Fruit fly (Drosophila melanogaster) whole organism, embryonic: ENCODE measurements around the gene CG44088.
A peak's percentile ranks its signal among the peaks of the same experiment; 100 is the strongest.

ENCODE experiments used
- Aef1 ChIP-seq: fragments of 200-800 bp; sonication (Bioruptor generic); IDR thresholded peaks from 3 replicates; pipeline ENCODE4 v1.3.6; 2022; ENCODE audit warnings: missing biosample characterization, missing genetic modification characterization
- Bgb ChIP-seq: fragments of 200-800 bp; sonication (Bioruptor generic); IDR thresholded peaks from 2 replicates; pipeline ENCODE4 v1.3.6; 2022; ENCODE audit warnings: missing biosample characterization, missing genetic modification characterization; ENCODE audit not compliant: partially characterized antibody
- CG10431 ChIP-seq: fragments of 200-800 bp; sonication (Bioruptor generic); optimal IDR thresholded peaks from 3 replicates; lab custom pipeline; 2018; ENCODE audit warnings: missing biosample characterization, mild to moderate bottlenecking, missing genetic modification characterization
- CG10543 ChIP-seq: fragments of 200-800 bp; sonication (Bioruptor generic); optimal IDR thresholded peaks from 3 replicates; lab custom pipeline; 2017; ENCODE audit warnings: missing biosample characterization, mild to moderate bottlenecking, missing genetic modification characterization, moderate library complexity
- CG12104 ChIP-seq: fragments of 200-800 bp; sonication (Bioruptor generic); optimal IDR thresholded peaks from 3 replicates; lab custom pipeline; 2016; ENCODE audit warnings: missing biosample characterization, missing genetic modification characterization
- CG12219 ChIP-seq: fragments of 200-800 bp; sonication (Bioruptor generic); optimal IDR thresholded peaks from 3 replicates; lab custom pipeline; 2018; ENCODE audit warnings: missing biosample characterization, mild to moderate bottlenecking, missing genetic modification characterization
- CG12942 ChIP-seq: fragments of 200-800 bp; sonication (Bioruptor generic); optimal IDR thresholded peaks from 3 replicates; lab custom pipeline; 2016; ENCODE audit warnings: missing biosample characterization, missing genetic modification characterization
- CG13123 ChIP-seq: fragments of 200-800 bp; sonication (Bioruptor generic); optimal IDR thresholded peaks from 2 replicates; lab custom pipeline; 2016; ENCODE audit warnings: missing biosample characterization, missing genetic modification characterization
- CG13894 ChIP-seq: fragments of 200-800 bp; sonication (Bioruptor generic); optimal IDR thresholded peaks from 3 replicates; lab custom pipeline; 2018; ENCODE audit warnings: missing biosample characterization, mild to moderate bottlenecking, missing genetic modification characterization, moderate library complexity
- CG14965 ChIP-seq: fragments of 200-800 bp; sonication (Bioruptor generic); optimal IDR thresholded peaks from 2 replicates; lab custom pipeline; 2016; ENCODE audit warnings: missing biosample characterization, missing genetic modification characterization, borderline replicate concordance
- CG15269 ChIP-seq: fragments of 200-800 bp; sonication (Bioruptor generic); optimal IDR thresholded peaks from 2 replicates; lab custom pipeline; 2018; ENCODE audit warnings: missing biosample characterization, mild to moderate bottlenecking, missing genetic modification characterization, moderate library complexity
- CG16813 ChIP-seq: fragments of 200-800 bp; sonication (Bioruptor generic); IDR thresholded peaks from 3 replicates; pipeline ENCODE4 v1.3.6; 2022; ENCODE audit warnings: missing biosample characterization, missing genetic modification characterization; ENCODE audit not compliant: partially characterized antibody
- CG2129 ChIP-seq: fragments of 200-800 bp; sonication (Bioruptor generic); IDR thresholded peaks from 2 replicates; pipeline ENCODE4 v1.3.6; 2022; ENCODE audit warnings: missing biosample characterization, missing genetic modification characterization; ENCODE audit not compliant: partially characterized antibody
- CG2889 ChIP-seq: fragments of 200-800 bp; sonication (Bioruptor generic); IDR thresholded peaks from 3 replicates; pipeline ENCODE4 v1.3.6; 2022; ENCODE audit warnings: missing biosample characterization, missing genetic modification characterization
- CG31224 ChIP-seq: fragments of 200-800 bp; sonication (Bioruptor generic); IDR thresholded peaks from 2 replicates; pipeline ENCODE4 v1.3.6; 2022; ENCODE audit warnings: missing biosample characterization, missing genetic modification characterization
- CG32767 ChIP-seq: fragments of 200-800 bp; sonication (Bioruptor generic); IDR thresholded peaks from 2 replicates; pipeline ENCODE4 v1.3.6; 2022; ENCODE audit warnings: missing biosample characterization, missing genetic modification characterization
- CG7556 ChIP-seq: fragments of 200-800 bp; sonication (Bioruptor generic); optimal IDR thresholded peaks from 2 replicates; lab custom pipeline; 2017; ENCODE audit warnings: missing biosample characterization, mild to moderate bottlenecking, missing genetic modification characterization
- CG8388 ChIP-seq: fragments of 200-800 bp; sonication (Bioruptor generic); optimal IDR thresholded peaks from 2 replicates; lab custom pipeline; 2019; ENCODE audit warnings: missing biosample characterization, mild to moderate bottlenecking, missing genetic modification characterization, moderate library complexity
- CG8478 ChIP-seq: fragments of >200 bp; optimal IDR thresholded peaks from 2 replicates; lab custom pipeline; 2018
- CG8924 ChIP-seq: fragments of 200-800 bp; optimal IDR thresholded peaks from 3 replicates; lab custom pipeline; 2019; ENCODE audit warnings: missing biosample characterization, mild to moderate bottlenecking, missing genetic modification characterization, moderate library complexity
- Dfd ChIP-seq, 2 experiments: fragments of >200 bp; optimal IDR thresholded peaks; 2 replicates each; lab custom pipeline; 2017; ENCODE audit warnings: missing biosample characterization in 2 of 2, missing genetic modification characterization in 2 of 2
- H15 ChIP-seq: fragments of 200-800 bp; sonication (Bioruptor generic); IDR thresholded peaks from 3 replicates; pipeline ENCODE4 v1.3.6; 2022; ENCODE audit warnings: missing biosample characterization, missing genetic modification characterization
- HLH4C ChIP-seq: fragments of 200-800 bp; sonication (Bioruptor generic); IDR thresholded peaks from 3 replicates; pipeline ENCODE4 v1.3.6; 2022; ENCODE audit warnings: missing biosample characterization, missing genetic modification characterization; ENCODE audit not compliant: partially characterized antibody
- Hmr ChIP-seq: fragments of 200-800 bp; sonication (Bioruptor generic); optimal IDR thresholded peaks from 3 replicates; lab custom pipeline; 2017; ENCODE audit warnings: mild to moderate bottlenecking, missing biosample characterization, missing genetic modification reagents, missing genetic modification characterization
- Kr ChIP-seq: fragments of 200-800 bp; sonication (Bioruptor generic); optimal IDR thresholded peaks from 2 replicates; lab custom pipeline; 2017; ENCODE audit warnings: missing biosample characterization, mild to moderate bottlenecking, missing genetic modification characterization
- Lim3 ChIP-seq: fragments of 200-800 bp; sonication (Bioruptor generic); IDR thresholded peaks from 2 replicates; pipeline ENCODE4 v1.3.6; 2022; ENCODE audit warnings: missing biosample characterization, missing genetic modification characterization
- Mad ChIP-seq: fragments of 200-800 bp; sonication (Bioruptor generic); optimal IDR thresholded peaks from 2 replicates; lab custom pipeline; 2016; ENCODE audit warnings: missing biosample characterization, missing genetic modification characterization
- Med ChIP-seq: fragments of 200-800 bp; sonication (Bioruptor generic); peaks from one replicate; lab custom pipeline; 2016; ENCODE audit warnings: missing biosample characterization, missing genetic modification characterization, mild to moderate bottlenecking, inconsistent platforms, moderate library complexity
- Vsx1 ChIP-seq: fragments of 200-800 bp; sonication (Bioruptor generic); optimal IDR thresholded peaks from 2 replicates; lab custom pipeline; 2017; ENCODE audit warnings: missing biosample characterization, mild to moderate bottlenecking, missing genetic modification characterization, missing genetic modification reagents
- br ChIP-seq: fragments of >200 bp; optimal IDR thresholded peaks from 2 replicates; lab custom pipeline; 2017
- cad ChIP-seq: fragments of >200 bp; optimal IDR thresholded peaks from 2 replicates; lab custom pipeline; 2017; ENCODE audit warnings: missing biosample characterization, missing genetic modification characterization
- ci ChIP-seq: fragments of 200-800 bp; sonication (Bioruptor generic); IDR thresholded peaks from 3 replicates; pipeline ENCODE4 v1.3.6; 2022; ENCODE audit warnings: missing biosample characterization, missing genetic modification characterization
- dan ChIP-seq: fragments of 200-800 bp; sonication (Bioruptor generic); IDR thresholded peaks from 2 replicates; pipeline ENCODE4 v1.3.6; 2022; ENCODE audit warnings: missing biosample characterization, missing genetic modification characterization
- gce ChIP-seq: fragments of 200-800 bp; sonication (Bioruptor generic); IDR thresholded peaks from 3 replicates; pipeline ENCODE4 v1.3.6; 2022; ENCODE audit warnings: missing biosample characterization, missing genetic modification characterization
- hkb ChIP-seq, 2 experiments: fragments of 200-800 bp in 1 of 2; fragments of >200 bp in 1 of 2; sonication (Bioruptor generic) in 1 of 2; IDR thresholded peaks in 1 of 2; optimal IDR thresholded peaks in 1 of 2; 2 replicates each; pipeline versions ENCODE4 v1.3.6 to Lab custom; 2017 to 2022; ENCODE audit warnings: missing biosample characterization in 1 of 2, missing genetic modification characterization in 1 of 2
- kni ChIP-seq: fragments of 200-800 bp; sonication (Bioruptor generic); optimal IDR thresholded peaks from 3 replicates; lab custom pipeline; 2017; ENCODE audit warnings: mild to moderate bottlenecking, missing biosample characterization, missing genetic modification reagents, missing genetic modification characterization
- onecut ChIP-seq: fragments of 200-800 bp; sonication (Bioruptor generic); IDR thresholded peaks from 2 replicates; pipeline ENCODE4 v1.3.6; 2022; ENCODE audit warnings: missing biosample characterization, missing genetic modification characterization
- pan ChIP-seq, 4 experiments: fragments of >200 bp in 3 of 4; fragments of 200-800 bp in 1 of 4; sonication (Bioruptor generic) in 1 of 4; optimal IDR thresholded peaks in 3 of 4; IDR thresholded peaks in 1 of 4; 2 replicates each; pipeline versions ENCODE4 v1.3.6 to Lab custom; 2017 to 2022; ENCODE audit warnings: missing biosample characterization in 2 of 4, missing genetic modification characterization in 2 of 4, mixed read lengths in 1 of 4
- psq ChIP-seq: fragments of 200-800 bp; sonication (Bioruptor generic); optimal IDR thresholded peaks from 2 replicates; lab custom pipeline; 2017; ENCODE audit warnings: missing biosample characterization, missing genetic modification characterization
- rib ChIP-seq: fragments of 200-800 bp; sonication (Bioruptor generic); IDR thresholded peaks from 2 replicates; pipeline ENCODE4 v1.3.6; 2022; ENCODE audit warnings: missing biosample characterization, missing genetic modification characterization
- row ChIP-seq: fragments of 200-800 bp; sonication (Bioruptor generic); IDR thresholded peaks from 3 replicates; pipeline ENCODE4 v1.3.6; 2022; ENCODE audit warnings: missing biosample characterization, missing genetic modification characterization
- sisA ChIP-seq: fragments of 200-800 bp; sonication (Bioruptor generic); IDR thresholded peaks from 2 replicates; pipeline ENCODE4 v1.3.6; 2022; ENCODE audit warnings: missing biosample characterization, missing genetic modification characterization
- slbo ChIP-seq: fragments of 200-800 bp; sonication (Bioruptor generic); IDR thresholded peaks from 2 replicates; pipeline ENCODE4 v1.3.6; 2022; ENCODE audit warnings: missing biosample characterization, missing genetic modification characterization
- ssp ChIP-seq: fragments of 200-800 bp; sonication (Bioruptor generic); IDR thresholded peaks from 2 replicates; pipeline ENCODE4 v1.3.6; 2022; ENCODE audit warnings: missing biosample characterization, missing genetic modification characterization
- sug ChIP-seq: fragments of 200-800 bp; optimal IDR thresholded peaks from 2 replicates; lab custom pipeline; 2019; ENCODE audit warnings: missing biosample characterization, mild to moderate bottlenecking, missing genetic modification characterization, moderate library complexity
- toy ChIP-seq: fragments of 200-800 bp; sonication (Bioruptor generic); IDR thresholded peaks from 2 replicates; pipeline ENCODE4 v1.3.6; 2022; ENCODE audit warnings: missing biosample characterization, missing genetic modification characterization
- unc-4 ChIP-seq: fragments of 200-800 bp; sonication (Bioruptor generic); IDR thresholded peaks from 2 replicates; pipeline ENCODE4 v1.3.6; 2022; ENCODE audit warnings: missing biosample characterization, missing genetic modification characterization; ENCODE audit not compliant: partially characterized antibody
- vvl ChIP-seq: fragments of 200-800 bp; sonication (Bioruptor generic); IDR thresholded peaks from 2 replicates; pipeline ENCODE4 v1.3.6; 2022; ENCODE audit warnings: missing biosample characterization, missing genetic modification characterization
- z ChIP-seq: fragments of 200-800 bp; sonication (Bioruptor generic); IDR thresholded peaks from 3 replicates; pipeline ENCODE4 v1.3.6; 2022; ENCODE audit warnings: missing biosample characterization, missing genetic modification characterization

The CG44088 gene

dm6 chr3R:4809944-4810653 lies 35.2 kb upstream of the CG44088 start (continued):
- TF ChIP-seq CG12104: no peak
- no peak for TF ChIP-seq row (GFP tag; lab: Robert Waterston, UW)
- TF ChIP-seq HLH4C: no peak
- TF ChIP-seq CG16813 (GFP tag; lab: Robert Waterston, UW): no peak
- TF ChIP-seq CG15269: no peak
- peak; percentile 56 for TF ChIP-seq CG8924 (tag; lab: Kevin White, UChicago)
- no peak for TF ChIP-seq toy (GFP tag; lab: Robert Waterston, UW)
- no peak for TF ChIP-seq ssp (GFP tag; lab: Robert Waterston, UW)
- no peak for TF ChIP-seq Mad (GFP tag; lab: Kevin White, UChicago)
- TF ChIP-seq onecut (GFP tag; lab: Robert Waterston, UW): 0 out of 2 replicates have a peak, but pooled peaks have one; percentile 9
- TF ChIP-seq CG10431: no peak
- no peak for TF ChIP-seq CG14965 (GFP tag; lab: Kevin White, UChicago)
- no peak for TF ChIP-seq H15 (GFP tag; lab: Robert Waterston, UW)
- TF ChIP-seq CG12942 (GFP tag; lab: Kevin White, UChicago): no peak
- peak; percentile 78 for TF ChIP-seq Med (GFP tag; lab: Kevin White, UChicago)
- no peak for TF ChIP-seq Vsx1 (GFP tag; lab: Kevin White, UChicago)
- TF ChIP-seq dan: no peak
- TF ChIP-seq Hmr (GFP tag; lab: Kevin White, UChicago): peak; percentile 13
- TF ChIP-seq hkb (optimal IDR thresholded peaks at IDR 0.05; lab: Kevin White, UChicago): no peak
- TF ChIP-seq hkb (GFP tag; IDR thresholded peaks at IDR 0.05; lab: Robert Waterston, UW): no peak
- TF ChIP-seq CG12219 (GFP tag; lab: Kevin White, UChicago): peak; percentile 2
- TF ChIP-seq Lim3 (GFP tag; lab: Robert Waterston, UW): no peak
- peak; percentile 28; the same call in 1 of the 2 replicates for TF ChIP-seq Bgb (GFP tag; lab: Robert Waterston, UW)
- TF ChIP-seq CG7556 (GFP tag; lab: Kevin White, UChicago): no peak
- TF ChIP-seq CG32767 (GFP tag; lab: Robert Waterston, UW): 0 out of 2 replicates have a peak, but pooled peaks have one; percentile 9
- TF ChIP-seq CG31224 (GFP tag; lab: Robert Waterston, UW): no peak
- 0 out of 2 replicates have a peak, but pooled peaks have one; percentile 43 for TF ChIP-seq rib (GFP tag; lab: Robert Waterston, UW)
- TF ChIP-seq sug: peak; percentile 63
- TF ChIP-seq vvl (GFP tag; lab: Robert Waterston, UW): peak; percentile 50; the same call in 1 of the 2 replicates
- no peak for TF ChIP-seq CG2889
- TF ChIP-seq ci (GFP tag; lab: Robert Waterston, UW): no peak; the same call in 2 of the 3 replicates
- TF ChIP-seq sisA (GFP tag; lab: Robert Waterston, UW): no peak
- peak; percentile 14; the same call in 1 of the 3 replicates for TF ChIP-seq gce (GFP tag; lab: Robert Waterston, UW)
- no peak for TF ChIP-seq unc-4
- TF ChIP-seq CG13894 (tag; lab: Kevin White, UChicago): peak; percentile 49
- no peak for TF ChIP-seq CG8478 (lab: Kevin White, UChicago)
- no peak for TF ChIP-seq Kr (GFP tag; lab: Kevin White, UChicago)
- TF ChIP-seq kni (GFP tag; lab: Kevin White, UChicago): peak; percentile 79
- TF ChIP-seq pan (optimal IDR thresholded peaks at IDR 0.05; lab: Kevin White, UChicago): no peak
- peak in 1 of 2 experiments; percentile 10 for TF ChIP-seq pan (GFP tag; optimal IDR thresholded peaks at IDR 0.05 in 1 of 2, IDR thresholded peaks at IDR 0.05 in 1 of 2)
- no peak for TF ChIP-seq Dfd (GFP tag; optimal IDR thresholded peaks at IDR 0.05; lab: Kevin White, UChicago)
- no peak for TF ChIP-seq slbo (GFP tag; lab: Robert Waterston, UW)
- TF ChIP-seq CG13123 (GFP tag; lab: Kevin White, UChicago): no peak
- TF ChIP-seq CG8388 (GFP tag; lab: Kevin White, UChicago): no peak
- peak; percentile 53 for TF ChIP-seq CG10543 (GFP tag; lab: Kevin White, UChicago)
- peak; percentile 67 for TF ChIP-seq psq (GFP tag; lab: Kevin White, UChicago)
- TF ChIP-seq cad: no peak
- no peak for TF ChIP-seq Aef1
- peak; percentile 97 for TF ChIP-seq z (GFP tag; lab: Robert Waterston, UW)
- TF ChIP-seq br (lab: Kevin White, UChicago): no peak
- no peak for TF ChIP-seq CG2129 (GFP tag; lab: Robert Waterston, UW)
